Fruit fly (Drosophila melanogaster): ENCODE measurements around the gene Ublcp1.
A peak's percentile ranks its signal among the peaks of the same experiment; 100 is the strongest.

DNA sequence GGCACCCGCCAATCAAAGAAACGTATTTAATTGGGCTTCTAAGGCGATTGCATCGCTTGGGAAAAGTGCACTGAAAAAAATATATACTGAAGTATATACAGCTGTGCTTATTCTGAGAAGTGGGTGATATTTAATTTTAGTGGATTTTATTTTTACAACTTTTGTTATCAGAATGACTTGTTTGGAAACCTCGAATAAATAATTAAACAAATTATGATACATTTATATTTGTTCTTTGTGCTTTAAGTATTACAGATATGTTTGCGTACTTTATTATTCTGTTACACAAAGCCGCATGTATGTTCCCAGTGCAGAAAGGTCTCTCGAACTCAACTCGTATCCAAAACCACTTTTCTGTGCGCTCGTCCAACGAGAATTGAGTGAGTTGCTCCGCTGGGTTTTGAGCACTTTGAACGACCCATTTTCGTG lies 12.6 kb upstream of the Ublcp1 start:
- TF ChIP-seq fd96Ca (GFP tag; IDR thresholded peaks at IDR 0.05) (no peak; the same call in 2 of the 3 replicates), CG14655 (GFP tag; optimal IDR thresholded peaks at IDR 0.05) (peak; percentile 93), CG9948 (tag; optimal IDR thresholded peaks at IDR 0.05) (peak; percentile 83), Ets98B (GFP tag; IDR thresholded peaks at IDR 0.05) (peak; percentile 72), CG10348 (GFP tag; IDR thresholded peaks at IDR 0.05) (peak; percentile 52; the same call in 1 of the 2 replicates), EcR (GFP tag; optimal IDR thresholded peaks at IDR 0.05) (no peak), Pif1A (GFP tag; optimal IDR thresholded peaks at IDR 0.05) (peak; percentile 81), D1 (tag; optimal IDR thresholded peaks at IDR 0.05) (peak; percentile 63), CG4496 (GFP tag; IDR thresholded peaks at IDR 0.05) (peak; percentile 72), Snoo (tag; optimal IDR thresholded peaks at IDR 0.05) (peak; percentile 85)

Measured in whole organism, pupa.